Fruit fly (Drosophila melanogaster): ENCODE results near the gene Ugt302E1.

Gene Ugt302E1

dm6 chr3R:11165974-11166373, 11.5 kb downstream of the Ugt302E1 start, which contains the start of gene Ugt35E1:
TSS of gene Ugt35E1 (minus strand) at chr3R:11166074.
- TF ChIP-seq ey (GFP tag; optimal IDR thresholded peaks at IDR 0.05) (no peak), OdsH (GFP tag; optimal IDR thresholded peaks at IDR 0.05) (no peak)

- TF ChIP-seq dl (GFP tag; optimal IDR thresholded peaks at IDR 0.05; ENCODE audit: insufficient read depth in 1 of 2, partially characterized antibody in 2 of 2) (no peak), fru (GFP tag; optimal IDR thresholded peaks at IDR 0.05) (no peak), OdsH (GFP tag; optimal IDR thresholded peaks at IDR 0.05) (no peak), Hr78 (GFP tag; optimal IDR thresholded peaks at IDR 0.05) (no peak), GATAd (GFP tag; optimal IDR thresholded peaks at IDR 0.05) (no peak), Hr83 (GFP tag; optimal IDR thresholded peaks at IDR 0.05; ENCODE audit: poor library complexity, severe bottlenecking) (no peak), lola (GFP tag; optimal IDR thresholded peaks at IDR 0.05) (no peak), foxo (GFP tag; optimal IDR thresholded peaks at IDR 0.05) (no peak), sage (GFP tag; optimal IDR thresholded peaks at IDR 0.05) (no peak), tai (GFP tag; optimal IDR thresholded peaks at IDR 0.05) (no peak), Mio (GFP tag; optimal IDR thresholded peaks at IDR 0.05) (no peak)
These were observed 13.6 kb downstream of the Ugt302E1 start, which contains the start of gene Ugt35E2 for dm6 chr3R:11167931-11168465. TSS of gene Ugt35E2 (minus strand) at chr3R:11167981.

- TF ChIP-seq GATAd (GFP tag; optimal IDR thresholded peaks at IDR 0.05): no peak
- TF ChIP-seq Abd-B (GFP tag; optimal IDR thresholded peaks at IDR 0.05): no peak
- TF ChIP-seq br (GFP tag; optimal IDR thresholded peaks at IDR 0.05): no peak
- no peak for TF ChIP-seq brk (GFP tag; optimal IDR thresholded peaks at IDR 0.05)
- TF ChIP-seq h (GFP tag; optimal IDR thresholded peaks at IDR 0.05): no peak
- TF ChIP-seq Dif (GFP tag; optimal IDR thresholded peaks at IDR 0.05; ENCODE audit: partially characterized antibody): no peak
These were observed 15.7 kb downstream of the Ugt302E1 start, which contains the start of gene Ugt35B1 for dm6 chr3R:11170146-11170545. TSS of gene Ugt35B1 (minus strand) at chr3R:11170246.

DNA sequence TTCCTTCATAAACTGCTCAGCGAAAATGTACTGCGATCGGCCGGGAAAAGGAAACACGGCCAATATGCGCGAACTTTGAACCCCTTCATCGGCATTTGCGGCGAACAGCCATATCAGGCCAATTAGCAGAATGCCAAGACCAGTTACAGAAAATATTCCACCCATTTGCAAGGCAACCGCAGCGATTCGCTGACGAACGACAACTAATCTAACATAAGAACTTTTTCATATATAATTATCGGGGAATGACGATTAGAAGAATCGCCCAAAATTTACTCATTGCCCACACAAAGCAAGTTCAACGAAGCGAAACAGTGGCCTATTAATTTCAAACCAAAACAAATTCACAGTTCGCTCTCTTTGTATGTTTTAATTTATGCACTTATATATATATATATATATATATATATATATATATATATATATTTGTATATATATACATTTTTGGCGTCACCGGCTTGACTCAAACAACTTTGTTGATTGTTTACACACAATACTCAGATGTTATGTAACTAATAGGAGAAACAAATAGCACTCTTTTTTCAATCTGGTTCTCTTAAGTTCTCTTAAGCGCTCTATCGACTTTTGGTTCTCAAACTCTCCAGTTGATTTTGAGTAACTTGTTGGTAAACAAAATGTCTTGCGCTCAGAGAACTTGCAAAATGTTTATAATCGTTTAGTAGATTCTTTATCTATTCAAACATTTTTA, 18.2 kb downstream of the Ugt302E1 start, which contains the start of gene Ugt35A1:
TSS of gene Ugt35A1 (minus strand) at position 205 of the 709 bp plus-strand sequence.
- no peak for TF ChIP-seq sv (GFP tag; optimal IDR thresholded peaks at IDR 0.05)
- TF ChIP-seq Dif (GFP tag; optimal IDR thresholded peaks at IDR 0.05; ENCODE audit: partially characterized antibody): peak; percentile 16
- no peak for TF ChIP-seq usp (GFP tag; optimal IDR thresholded peaks at IDR 0.05)
- no peak for TF ChIP-seq rgr (GFP tag; optimal IDR thresholded peaks at IDR 0.05)
- no peak for TF ChIP-seq CrebA (GFP tag; optimal IDR thresholded peaks at IDR 0.05; ENCODE audit: borderline replicate concordance)
- TF ChIP-seq h (GFP tag; optimal IDR thresholded peaks at IDR 0.05): no peak
- TF ChIP-seq fru (GFP tag; optimal IDR thresholded peaks at IDR 0.05): no peak
- TF ChIP-seq N (GFP tag; optimal IDR thresholded peaks at IDR 0.05): no peak
- TF ChIP-seq Hr83 (GFP tag; optimal IDR thresholded peaks at IDR 0.05; ENCODE audit: poor library complexity, severe bottlenecking): no peak
- TF ChIP-seq foxo (GFP tag; optimal IDR thresholded peaks at IDR 0.05): no peak
- peak in 1 of 2 experiments; percentile 28 for TF ChIP-seq dl (GFP tag; optimal IDR thresholded peaks at IDR 0.05; ENCODE audit: insufficient read depth in 1 of 2, partially characterized antibody in 2 of 2)
- TF ChIP-seq sage (GFP tag; optimal IDR thresholded peaks at IDR 0.05): no peak
- no peak for TF ChIP-seq CG32264 (GFP tag; optimal IDR thresholded peaks at IDR 0.05)
- no peak for TF ChIP-seq ey (GFP tag; optimal IDR thresholded peaks at IDR 0.05)
- no peak for TF ChIP-seq Myc (optimal IDR thresholded peaks at IDR 0.05)
- no peak for TF ChIP-seq CG9705 (GFP tag; optimal IDR thresholded peaks at IDR 0.05)
- TF ChIP-seq HLH106 (tag; optimal IDR thresholded peaks at IDR 0.05): no peak
- no peak for TF ChIP-seq Rel (GFP tag; optimal IDR thresholded peaks at IDR 0.05)
- no peak for TF ChIP-seq Rel (tag; optimal IDR thresholded peaks at IDR 0.05)
- no peak for TF ChIP-seq Jra (GFP tag; optimal IDR thresholded peaks at IDR 0.05)
- TF ChIP-seq Dfd (GFP tag; optimal IDR thresholded peaks at IDR 0.05): no peak
- TF ChIP-seq Hnf4 (GFP tag; optimal IDR thresholded peaks at IDR 0.05): no peak
- no peak for TF ChIP-seq Hr78 (GFP tag; optimal IDR thresholded peaks at IDR 0.05)
- no peak for TF ChIP-seq br (GFP tag; optimal IDR thresholded peaks at IDR 0.05)
- TF ChIP-seq jim (GFP tag; optimal IDR thresholded peaks at IDR 0.05): no peak
- TF ChIP-seq Mio (GFP tag; optimal IDR thresholded peaks at IDR 0.05): no peak
- no peak for TF ChIP-seq pan (optimal IDR thresholded peaks at IDR 0.05)
- TF ChIP-seq GATAd (GFP tag; optimal IDR thresholded peaks at IDR 0.05): no peak
- TF ChIP-seq dmrt93B (GFP tag; optimal IDR thresholded peaks at IDR 0.05): no peak
- TF ChIP-seq brk (GFP tag; optimal IDR thresholded peaks at IDR 0.05): peak; percentile 17
- no peak for TF ChIP-seq Abd-B (GFP tag; optimal IDR thresholded peaks at IDR 0.05)
- TF ChIP-seq Vsx2 (GFP tag; optimal IDR thresholded peaks at IDR 0.05; ENCODE audit: partially characterized antibody): peak; percentile 94
- TF ChIP-seq lola (GFP tag; optimal IDR thresholded peaks at IDR 0.05): no peak
- TF ChIP-seq Sp1 (GFP tag; optimal IDR thresholded peaks at IDR 0.05): no peak
- no peak for TF ChIP-seq woc (GFP tag; optimal IDR thresholded peaks at IDR 0.05)
- no peak for TF ChIP-seq tai (GFP tag; optimal IDR thresholded peaks at IDR 0.05)
